Worm (Caenorhabditis elegans) whole organism, L2 larva: ENCODE data around the gene EEED8.18.

Source experiments
- R02D3.7 ChIP-seq: fragments of 150-350 bp; optimal IDR thresholded peaks from 2 replicates; lab custom pipeline; 2014; ENCODE audit warnings: missing biosample characterization, missing genetic modification characterization
- ama-1 ChIP-seq: fragments of 150-350 bp; optimal IDR thresholded peaks from 2 replicates; lab custom pipeline; 2018; ENCODE audit warnings: inconsistent platforms
- fos-1 ChIP-seq: fragments of 150-350 bp; optimal IDR thresholded peaks from 2 replicates; lab custom pipeline; 2014; ENCODE audit warnings: missing biosample characterization, missing genetic modification characterization
- lin-39 ChIP-seq: fragments of 150-350 bp; optimal IDR thresholded peaks from 2 replicates; lab custom pipeline; 2014; ENCODE audit warnings: missing biosample characterization, missing genetic modification reagents, missing genetic modification characterization
- lsy-2 ChIP-seq, 2 experiments: fragments of 150-350 bp in 1 of 2; sonication (generic microtip) in 1 of 2; optimal IDR thresholded peaks; 2 replicates each; lab custom pipeline; 2014 to 2017; ENCODE audit warnings: missing biosample characterization in 2 of 2, missing genetic modification characterization in 2 of 2
- mab-5 ChIP-seq: fragments of 150-350 bp; optimal IDR thresholded peaks from 2 replicates; lab custom pipeline; 2014; ENCODE audit warnings: missing biosample characterization, missing genetic modification characterization
- nhr-77 ChIP-seq: fragments of 150-350 bp; optimal IDR thresholded peaks from 2 replicates; lab custom pipeline; 2014; ENCODE audit warnings: missing biosample characterization, missing genetic modification characterization

DNA sequence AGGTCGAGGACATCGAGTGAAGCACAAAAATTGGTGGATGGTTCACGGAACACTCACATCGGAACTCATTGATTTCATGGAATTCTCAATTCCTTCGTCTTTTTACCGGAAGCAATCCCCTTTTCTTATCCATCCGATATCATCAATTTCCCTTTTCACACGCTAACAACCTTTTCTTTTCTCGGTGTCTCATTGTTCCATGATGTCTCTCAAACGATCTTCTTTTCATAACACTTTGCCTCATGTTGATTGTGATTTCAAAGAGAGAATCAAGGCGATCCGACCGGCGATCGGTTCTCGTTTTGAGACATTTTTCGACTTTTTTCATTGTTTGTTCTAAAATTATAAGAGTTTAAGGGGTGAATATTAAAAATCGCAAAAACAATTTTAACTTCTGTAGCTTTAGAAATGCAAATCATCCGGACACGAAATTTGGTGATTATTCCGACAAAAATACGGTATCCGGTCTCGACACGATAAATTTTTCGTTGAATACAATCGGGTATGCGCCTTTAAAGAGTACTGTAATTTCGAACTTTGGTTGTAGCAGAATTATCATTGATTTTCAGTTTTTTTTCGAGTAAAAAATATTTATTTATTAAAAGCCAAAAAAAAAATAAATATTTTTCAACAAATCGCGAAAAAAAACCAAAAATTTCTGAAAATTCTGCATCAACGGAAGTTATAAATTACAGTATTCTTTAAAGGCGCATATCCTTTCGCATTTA is 46.4 kb upstream of the EEED8.18 start:
- TF ChIP-seq fos-1 (peak; percentile 34), mab-5 (tag; lab: Kevin White, UChicago) (no peak), nhr-77 (no peak), R02D3.7 (tag; lab: Kevin White, UChicago) (no peak), ama-1 (lab: Kevin White, UChicago) (no peak), lin-39 (tag; lab: Kevin White, UChicago) (no peak), lsy-2 (tag; optimal IDR thresholded peaks at IDR 0.05; lab: Kevin White, UChicago) (no peak)
